Fruit fly (Drosophila melanogaster) whole organism, wandering third instar larva: ENCODE measurements around the gene CG34126.

ENCODE experiments used
- Abd-B ChIP-seq: fragments of >200 bp; optimal IDR thresholded peaks from 2 replicates; lab custom pipeline; 2017; ENCODE audit warnings: missing biosample characterization, missing genetic modification characterization
- CG32264 ChIP-seq: fragments of 200-800 bp; sonication (Bioruptor generic); optimal IDR thresholded peaks from 2 replicates; lab custom pipeline; 2016; ENCODE audit warnings: missing biosample characterization, missing genetic modification characterization
- CrebA ChIP-seq: fragments of 200-800 bp; sonication (Bioruptor generic); optimal IDR thresholded peaks from 2 replicates; lab custom pipeline; 2016; ENCODE audit warnings: missing biosample characterization, mild to moderate bottlenecking, missing genetic modification characterization, borderline replicate concordance
- Dfd ChIP-seq: fragments of >200 bp; optimal IDR thresholded peaks from 2 replicates; lab custom pipeline; 2017; ENCODE audit warnings: missing biosample characterization, missing genetic modification characterization
- Dif ChIP-seq: fragments of 200-275, 200-300 bp; sonication (Bioruptor generic); optimal IDR thresholded peaks from 2 replicates; lab custom pipeline; 2018; ENCODE audit warnings: missing biosample characterization, missing genetic modification characterization; ENCODE audit not compliant: partially characterized antibody
- GATAd ChIP-seq: sonication (Bioruptor generic); optimal IDR thresholded peaks from 2 replicates; lab custom pipeline; 2016; ENCODE audit warnings: missing biosample characterization, missing genetic modification characterization
- HLH106 ChIP-seq: fragments of 200-800 bp; optimal IDR thresholded peaks from 3 replicates; lab custom pipeline; 2019; ENCODE audit warnings: missing biosample characterization, mild to moderate bottlenecking, missing genetic modification characterization, moderate library complexity
- Hnf4 ChIP-seq: fragments of 200-800 bp; sonication (Bioruptor generic); optimal IDR thresholded peaks from 2 replicates; lab custom pipeline; 2016; ENCODE audit warnings: missing biosample characterization, mild to moderate bottlenecking, missing genetic modification characterization
- Hr78 ChIP-seq: fragments of >200 bp; optimal IDR thresholded peaks from 2 replicates; lab custom pipeline; 2017; ENCODE audit warnings: missing biosample characterization, missing genetic modification characterization
- Jra ChIP-seq: sonication (Bioruptor generic); optimal IDR thresholded peaks from 2 replicates; lab custom pipeline; 2016; ENCODE audit warnings: missing biosample characterization, missing genetic modification characterization
- Mio ChIP-seq: sonication (Bioruptor generic); optimal IDR thresholded peaks from 2 replicates; lab custom pipeline; 2016; ENCODE audit warnings: missing biosample characterization, missing genetic modification characterization
- Myc ChIP-seq: fragments of >200 bp; optimal IDR thresholded peaks from 2 replicates; lab custom pipeline; 2017
- N ChIP-seq: fragments of >200 bp; optimal IDR thresholded peaks from 2 replicates; lab custom pipeline; 2018; ENCODE audit warnings: missing biosample characterization, missing external identifiers, missing genetic modification characterization
- OdsH ChIP-seq: fragments of 200-800 bp; sonication (Bioruptor generic); optimal IDR thresholded peaks from 2 replicates; lab custom pipeline; 2016; ENCODE audit warnings: missing biosample characterization, mild to moderate bottlenecking, missing genetic modification characterization
- Rel ChIP-seq, 2 experiments: fragments of 200-800 bp; sonication (Bioruptor generic) in 1 of 2; optimal IDR thresholded peaks; 2 replicates in 1 of 2; 3 replicates in 1 of 2; lab custom pipeline; 2016 to 2019; ENCODE audit warnings: mild to moderate bottlenecking in 2 of 2, missing biosample characterization in 2 of 2, missing genetic modification characterization in 2 of 2, moderate library complexity in 1 of 2
- Sp1 ChIP-seq: fragments of 200-800 bp; sonication (Bioruptor generic); optimal IDR thresholded peaks from 3 replicates; lab custom pipeline; 2019; ENCODE audit warnings: missing biosample characterization, mild to moderate bottlenecking, missing genetic modification characterization, moderate library complexity
- Vsx2 ChIP-seq: fragments of 200-300, 225-300 bp; sonication (Bioruptor generic); optimal IDR thresholded peaks from 2 replicates; lab custom pipeline; 2018; ENCODE audit warnings: missing biosample characterization, missing genetic modification characterization; ENCODE audit not compliant: partially characterized antibody
- br ChIP-seq: fragments of 200-800 bp; sonication (Bioruptor generic); optimal IDR thresholded peaks from 2 replicates; lab custom pipeline; 2016; ENCODE audit warnings: missing biosample characterization, missing genetic modification characterization
- brk ChIP-seq: fragments of 200-800 bp; sonication (Bioruptor generic); optimal IDR thresholded peaks from 2 replicates; lab custom pipeline; 2016; ENCODE audit warnings: missing biosample characterization, mild to moderate bottlenecking, missing genetic modification characterization
- dl ChIP-seq, 2 experiments: fragments of 175-275, 200-275 bp in 1 of 2; fragments of 200-275 bp in 1 of 2; sonication (Bioruptor generic); optimal IDR thresholded peaks; lab custom pipeline; 2018; ENCODE audit warnings: mild to moderate bottlenecking in 2 of 2, missing biosample characterization in 2 of 2, missing genetic modification characterization in 2 of 2, moderate library complexity in 2 of 2; ENCODE audit not compliant: partially characterized antibody in 2 of 2, insufficient read depth in 1 of 2
- dmrt93B ChIP-seq: fragments of 200-800 bp; sonication (Bioruptor generic); optimal IDR thresholded peaks from 2 replicates; lab custom pipeline; 2018; ENCODE audit warnings: missing biosample characterization, mild to moderate bottlenecking, missing genetic modification characterization
- dsf ChIP-seq: sonication (Bioruptor generic); optimal IDR thresholded peaks from 2 replicates; lab custom pipeline; 2016; ENCODE audit warnings: missing biosample characterization, missing genetic modification characterization, borderline replicate concordance
- ey ChIP-seq: fragments of 200-800 bp; sonication (Bioruptor generic); optimal IDR thresholded peaks from 2 replicates; lab custom pipeline; 2016; ENCODE audit warnings: missing biosample characterization, missing genetic modification characterization
- fru ChIP-seq: fragments of 200-800 bp; sonication (Bioruptor generic); optimal IDR thresholded peaks from 3 replicates; lab custom pipeline; 2016; ENCODE audit warnings: missing biosample characterization, mild to moderate bottlenecking, missing genetic modification characterization
- h ChIP-seq: fragments of 200-800 bp; sonication (Bioruptor generic); optimal IDR thresholded peaks from 3 replicates; lab custom pipeline; 2016; ENCODE audit warnings: missing biosample characterization, mild to moderate bottlenecking, missing genetic modification characterization
- jim ChIP-seq: fragments of 175-275, 200-325 bp; sonication (Bioruptor generic); optimal IDR thresholded peaks from 2 replicates; lab custom pipeline; 2016; ENCODE audit warnings: missing biosample characterization, mild to moderate bottlenecking, missing genetic modification characterization
- lola ChIP-seq: fragments of >200 bp; optimal IDR thresholded peaks from 2 replicates; lab custom pipeline; 2017; ENCODE audit warnings: missing biosample characterization, missing genetic modification characterization
- pan ChIP-seq: fragments of >200 bp; optimal IDR thresholded peaks from 2 replicates; lab custom pipeline; 2017
- psq ChIP-seq: fragments of 200-800 bp; sonication (Bioruptor generic); optimal IDR thresholded peaks from 3 replicates; lab custom pipeline; 2017; ENCODE audit warnings: missing biosample characterization, mild to moderate bottlenecking, missing genetic modification characterization, moderate library complexity
- rgr ChIP-seq: fragments of 200-800 bp; sonication (Bioruptor generic); optimal IDR thresholded peaks from 3 replicates; lab custom pipeline; 2016; ENCODE audit warnings: missing biosample characterization, mild to moderate bottlenecking, missing genetic modification characterization
- sage ChIP-seq: fragments of 200-800 bp; sonication (Bioruptor generic); optimal IDR thresholded peaks from 2 replicates; lab custom pipeline; 2016; ENCODE audit warnings: missing biosample characterization, mild to moderate bottlenecking, missing genetic modification characterization
- sv ChIP-seq: fragments of 200-800 bp; sonication (Bioruptor generic); optimal IDR thresholded peaks from 3 replicates; lab custom pipeline; 2016; ENCODE audit warnings: missing biosample characterization, missing genetic modification characterization
- usp ChIP-seq: fragments of >200 bp; optimal IDR thresholded peaks from 2 replicates; lab custom pipeline; 2017; ENCODE audit warnings: missing biosample characterization, missing genetic modification characterization
- woc ChIP-seq: sonication (Bioruptor generic); optimal IDR thresholded peaks from 2 replicates; lab custom pipeline; 2016; ENCODE audit warnings: missing biosample characterization, mild to moderate bottlenecking, missing genetic modification characterization

CG34126 gene

dm6 chr2L:5020479-5020878, 39.1 kb downstream of the CG34126 start:
- TF ChIP-seq lola (GFP tag; lab: Kevin White, UChicago): no peak
- no peak for TF ChIP-seq Myc (lab: Kevin White, UChicago)
- no peak for TF ChIP-seq fru
- no peak for TF ChIP-seq Hnf4 (GFP tag; lab: Kevin White, UChicago)
- no peak for TF ChIP-seq Hr78
- no peak for TF ChIP-seq Sp1 (GFP tag; lab: Kevin White, UChicago)
- no peak for TF ChIP-seq rgr (GFP tag; lab: Kevin White, UChicago)
- no peak for TF ChIP-seq Abd-B (GFP tag; lab: Kevin White, UChicago)
- no peak for TF ChIP-seq sage (GFP tag; lab: Kevin White, UChicago)
- no peak for TF ChIP-seq CG32264
- no peak for TF ChIP-seq CrebA (GFP tag; lab: Kevin White, UChicago)
- TF ChIP-seq usp (GFP tag; lab: Kevin White, UChicago): no peak
- no peak for TF ChIP-seq N (GFP tag; lab: Kevin White, UChicago)
- TF ChIP-seq br (GFP tag; lab: Kevin White, UChicago): no peak
- no peak for TF ChIP-seq dl (GFP tag; optimal IDR thresholded peaks at IDR 0.05; lab: Kevin White, UChicago; ENCODE audit: insufficient read depth in 1 of 2, partially characterized antibody in 2 of 2)
- TF ChIP-seq h (GFP tag; lab: Kevin White, UChicago): no peak
- TF ChIP-seq GATAd: no peak
- TF ChIP-seq Dif (GFP tag; lab: Kevin White, UChicago): no peak
- TF ChIP-seq, all 38 proteins: peak for 0

- TF ChIP-seq woc (no peak), GATAd (no peak), dsf (GFP tag; lab: Kevin White, UChicago) (no peak), h (GFP tag; lab: Kevin White, UChicago) (no peak), dl (GFP tag; optimal IDR thresholded peaks at IDR 0.05; lab: Kevin White, UChicago; ENCODE audit: insufficient read depth in 1 of 2, partially characterized antibody in 2 of 2) (no peak), Sp1 (GFP tag; lab: Kevin White, UChicago) (no peak), jim (GFP tag; lab: Kevin White, UChicago) (no peak)
These were observed 41.2 kb downstream of the CG34126 start for dm6 chr2L:5022602-5023001.

dm6 chr2L:5025557-5025956, 44.1 kb downstream of the CG34126 start:
- no peak for TF ChIP-seq brk (GFP tag; lab: Kevin White, UChicago)
- no peak for TF ChIP-seq Hnf4 (GFP tag; lab: Kevin White, UChicago)
- TF ChIP-seq jim (GFP tag; lab: Kevin White, UChicago): no peak
- TF ChIP-seq woc: no peak
- TF ChIP-seq dmrt93B: no peak
- no peak for TF ChIP-seq dsf (GFP tag; lab: Kevin White, UChicago)
- no peak for TF ChIP-seq sv (GFP tag; lab: Kevin White, UChicago)
- TF ChIP-seq psq (GFP tag; lab: Kevin White, UChicago): no peak
- no peak for TF ChIP-seq N (GFP tag; lab: Kevin White, UChicago)
- TF ChIP-seq usp (GFP tag; lab: Kevin White, UChicago): no peak
- TF ChIP-seq Mio (GFP tag; lab: Kevin White, UChicago): no peak
- TF ChIP-seq HLH106 (tag; lab: Kevin White, UChicago): no peak
- no peak for TF ChIP-seq Dfd (GFP tag; lab: Kevin White, UChicago)
- no peak for TF ChIP-seq Hr78
- no peak for TF ChIP-seq Jra (GFP tag; lab: Kevin White, UChicago)
- no peak for TF ChIP-seq fru
- TF ChIP-seq pan (lab: Kevin White, UChicago): no peak
- TF ChIP-seq OdsH (GFP tag; lab: Kevin White, UChicago): no peak
- TF ChIP-seq ey: no peak
- no peak for TF ChIP-seq Vsx2 (GFP tag; lab: Kevin White, UChicago)

dm6 chr2L:5027321-5028069, 46.1 kb downstream of the CG34126 start:
- no peak for TF ChIP-seq sv (GFP tag; lab: Kevin White, UChicago)
- no peak for TF ChIP-seq Rel (GFP tag; optimal IDR thresholded peaks at IDR 0.05; lab: Kevin White, UChicago)
- TF ChIP-seq Rel (tag; optimal IDR thresholded peaks at IDR 0.05; lab: Kevin White, UChicago): peak; percentile 10
